Fruit fly (Drosophila melanogaster) whole organism, prepupa: ENCODE data around the gene heph.

Source experiments
- Blimp-1 ChIP-seq: fragments of 200-800 bp; sonication (Bioruptor generic); optimal IDR thresholded peaks from 3 replicates; lab custom pipeline; 2017; ENCODE audit warnings: missing biosample characterization, missing genetic modification characterization, mild to moderate bottlenecking, moderate library complexity, missing genetic modification reagents
- CG10669 ChIP-seq: fragments of 200-800 bp; sonication (Bioruptor generic); optimal IDR thresholded peaks from 3 replicates; lab custom pipeline; 2018; ENCODE audit warnings: missing biosample characterization, mild to moderate bottlenecking, missing genetic modification characterization, moderate library complexity
- CG11762 ChIP-seq: fragments of 200-800 bp; sonication (Bioruptor generic); optimal IDR thresholded peaks from 3 replicates; lab custom pipeline; 2016; ENCODE audit warnings: missing biosample characterization, missing genetic modification characterization; ENCODE audit not compliant: insufficient read depth
- CG15336 ChIP-seq: fragments of 200-800 bp; sonication (Bioruptor generic); IDR thresholded peaks from 2 replicates; pipeline ENCODE4 v1.3.6; 2022; ENCODE audit warnings: missing biosample characterization, missing genetic modification characterization
- CG3032 ChIP-seq: fragments of 200-800 bp; optimal IDR thresholded peaks from 2 replicates; lab custom pipeline; 2019; ENCODE audit warnings: missing biosample characterization, mild to moderate bottlenecking, missing genetic modification characterization, moderate library complexity
- CG31627 ChIP-seq: fragments of 200-800 bp; sonication (Bioruptor generic); optimal IDR thresholded peaks from 3 replicates; lab custom pipeline; 2016; ENCODE audit warnings: missing biosample characterization, missing genetic modification characterization
- CG32006 ChIP-seq: fragments of 200-800 bp; sonication (Bioruptor generic); optimal IDR thresholded peaks from 3 replicates; lab custom pipeline; 2017; ENCODE audit warnings: missing biosample characterization, mild to moderate bottlenecking, missing genetic modification characterization
- CG34406 ChIP-seq: fragments of 200-800 bp; sonication (Bioruptor generic); optimal IDR thresholded peaks from 3 replicates; lab custom pipeline; 2016; ENCODE audit warnings: missing biosample characterization, missing genetic modification characterization
- CG6276 ChIP-seq: fragments of 200-800 bp; sonication (Bioruptor generic); optimal IDR thresholded peaks from 2 replicates; lab custom pipeline; 2017; ENCODE audit warnings: missing biosample characterization, mild to moderate bottlenecking, missing genetic modification characterization
- CG6854 ChIP-seq: fragments of 200-800 bp; sonication (Bioruptor generic); optimal IDR thresholded peaks from 2 replicates; lab custom pipeline; 2017; ENCODE audit warnings: missing biosample characterization, mild to moderate bottlenecking, missing genetic modification characterization
- CG7368 ChIP-seq: fragments of 200-800 bp; sonication (Bioruptor generic); optimal IDR thresholded peaks from 3 replicates; lab custom pipeline; 2016; ENCODE audit warnings: missing biosample characterization, missing genetic modification characterization
- CG8632 ChIP-seq: fragments of 200-800 bp; sonication (Bioruptor generic); optimal IDR thresholded peaks from 3 replicates; lab custom pipeline; 2016; ENCODE audit warnings: missing biosample characterization, missing genetic modification characterization
- Eip78C ChIP-seq: fragments of 200-800 bp; sonication (Bioruptor generic); peaks from one replicate; lab custom pipeline; 2016; ENCODE audit warnings: missing biosample characterization, missing genetic modification characterization
- Ets21C ChIP-seq: fragments of 200-800 bp; sonication (Bioruptor generic); optimal IDR thresholded peaks from 3 replicates; lab custom pipeline; 2016; ENCODE audit warnings: missing biosample characterization, missing genetic modification characterization
- Gug ChIP-seq: fragments of 200-800 bp; sonication (Bioruptor generic); IDR thresholded peaks from 2 replicates; pipeline ENCODE4 v1.3.6; 2022; ENCODE audit warnings: missing biosample characterization, missing genetic modification characterization
- Hr39 ChIP-seq: fragments of 200-800 bp; sonication (Bioruptor generic); optimal IDR thresholded peaks from 2 replicates; lab custom pipeline; 2016; ENCODE audit warnings: missing biosample characterization, missing genetic modification characterization
- Hr4 ChIP-seq: fragments of 200-800 bp; sonication (Bioruptor generic); optimal IDR thresholded peaks from 3 replicates; lab custom pipeline; 2016; ENCODE audit warnings: missing biosample characterization, missing genetic modification characterization
- Lpt ChIP-seq: fragments of 200-800 bp; sonication (Bioruptor generic); optimal IDR thresholded peaks from 3 replicates; lab custom pipeline; 2016; ENCODE audit warnings: missing biosample characterization, missing genetic modification characterization
- Met ChIP-seq: fragments of 200-800 bp; sonication (Bioruptor generic); optimal IDR thresholded peaks from 3 replicates; lab custom pipeline; 2016; ENCODE audit warnings: missing biosample characterization, missing genetic modification characterization
- Smox ChIP-seq: fragments of 200-800 bp; sonication (Bioruptor generic); optimal IDR thresholded peaks from 3 replicates; lab custom pipeline; 2016; ENCODE audit warnings: missing biosample characterization, missing genetic modification characterization
- Sox102F ChIP-seq: fragments of 200-800 bp; sonication (Bioruptor generic); optimal IDR thresholded peaks from 2 replicates; lab custom pipeline; 2016; ENCODE audit warnings: missing biosample characterization, mild to moderate bottlenecking, missing genetic modification characterization
- achi ChIP-seq: fragments of 200-800 bp; sonication (Bioruptor generic); optimal IDR thresholded peaks from 3 replicates; lab custom pipeline; 2016; ENCODE audit warnings: missing biosample characterization, missing genetic modification characterization
- acj6 ChIP-seq: fragments of 200-800 bp; sonication (Bioruptor generic); optimal IDR thresholded peaks from 3 replicates; lab custom pipeline; 2016; ENCODE audit warnings: missing biosample characterization, missing genetic modification characterization
- cyc ChIP-seq: fragments of 200-800 bp; sonication (Bioruptor generic); optimal IDR thresholded peaks from 3 replicates; lab custom pipeline; 2016; ENCODE audit warnings: missing biosample characterization, missing genetic modification characterization
- dac ChIP-seq: fragments of 200-800 bp; sonication (Bioruptor generic); optimal IDR thresholded peaks from 2 replicates; lab custom pipeline; 2017; ENCODE audit warnings: missing biosample characterization, mild to moderate bottlenecking, missing genetic modification characterization
- dsx ChIP-seq: fragments of 200-800 bp; optimal IDR thresholded peaks from 3 replicates; lab custom pipeline; 2019; ENCODE audit warnings: missing biosample characterization, mild to moderate bottlenecking, missing genetic modification characterization, moderate library complexity; ENCODE audit not compliant: poor library complexity, severe bottlenecking
- esn ChIP-seq: fragments of 200-800 bp; sonication (Bioruptor generic); optimal IDR thresholded peaks from 2 replicates; lab custom pipeline; 2016; ENCODE audit warnings: missing biosample characterization, mild to moderate bottlenecking, missing genetic modification characterization, moderate library complexity
- fd85E ChIP-seq: fragments of 200-800 bp; sonication (Bioruptor generic); optimal IDR thresholded peaks from 3 replicates; lab custom pipeline; 2016; ENCODE audit warnings: missing biosample characterization, missing genetic modification characterization
- lz ChIP-seq: fragments of 200-800 bp; sonication (Bioruptor generic); optimal IDR thresholded peaks from 3 replicates; lab custom pipeline; 2016; ENCODE audit warnings: missing biosample characterization, missing genetic modification characterization
- salr ChIP-seq, 2 experiments: fragments of 200-800 bp; sonication (Bioruptor generic); optimal IDR thresholded peaks; 3 replicates each; lab custom pipeline; 2016 to 2018; ENCODE audit warnings: missing biosample characterization in 2 of 2, missing genetic modification characterization in 2 of 2, mild to moderate bottlenecking in 1 of 2
- spab ChIP-seq: fragments of 200-800 bp; sonication (Bioruptor generic); optimal IDR thresholded peaks from 2 replicates; lab custom pipeline; 2017; ENCODE audit warnings: missing biosample characterization, mild to moderate bottlenecking, missing genetic modification characterization, missing genetic modification reagents
- ss ChIP-seq, 2 experiments: fragments of 200-800 bp; sonication (Bioruptor generic); optimal IDR thresholded peaks; 2 replicates in 1 of 2; 3 replicates in 1 of 2; lab custom pipeline; 2017 to 2018; ENCODE audit warnings: mild to moderate bottlenecking in 2 of 2, missing biosample characterization in 2 of 2, missing genetic modification characterization in 2 of 2, moderate library complexity in 1 of 2
- svp ChIP-seq: fragments of 200-800 bp; sonication (Bioruptor generic); peaks from one replicate; lab custom pipeline; 2016; ENCODE audit warnings: missing biosample characterization, missing genetic modification characterization
- topi ChIP-seq: fragments of 200-800 bp; sonication (Bioruptor generic); optimal IDR thresholded peaks from 3 replicates; lab custom pipeline; 2016; ENCODE audit warnings: missing biosample characterization, missing genetic modification characterization
- vri ChIP-seq: fragments of 200-800 bp; sonication (Bioruptor generic); optimal IDR thresholded peaks from 3 replicates; lab custom pipeline; 2016; ENCODE audit warnings: missing biosample characterization, mild to moderate bottlenecking, missing genetic modification characterization

The heph gene

DNA sequence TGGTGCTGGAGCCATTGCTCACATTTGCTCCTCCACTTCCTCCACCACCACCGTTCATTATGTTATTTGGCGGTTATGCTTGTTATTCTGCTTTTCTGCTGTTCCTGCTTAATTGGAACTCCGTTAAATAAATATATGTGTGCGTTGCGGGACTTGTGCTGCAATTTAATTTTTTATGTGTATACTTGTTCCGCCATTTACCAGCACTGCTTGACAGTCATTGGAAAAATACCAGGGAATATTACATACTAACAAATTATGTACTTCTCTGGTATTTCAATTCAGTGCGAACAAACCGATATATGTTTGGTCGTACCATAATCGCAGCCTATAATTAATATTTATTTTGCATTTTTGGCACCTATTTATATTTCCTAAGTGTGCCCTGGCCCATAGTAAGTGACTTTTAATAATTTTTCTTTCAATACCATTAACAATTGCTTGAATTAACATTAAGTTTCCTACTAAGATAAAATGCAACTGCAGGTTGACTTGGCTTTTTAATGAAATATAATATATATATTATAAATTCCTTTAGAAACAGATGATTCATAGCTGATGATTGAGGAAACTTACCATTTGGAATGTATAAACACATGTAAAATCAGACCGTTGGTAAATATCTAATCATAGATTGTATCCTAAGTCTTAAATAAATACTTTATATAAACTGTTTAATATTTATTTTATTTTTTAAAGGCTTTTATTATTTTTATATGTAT, 36.6 kb upstream of the heph start, which contains the start of the genes krz and mod (continued):
- no peak for TF ChIP-seq salr (GFP tag; optimal IDR thresholded peaks at IDR 0.05; lab: Kevin White, UChicago)
- TF ChIP-seq esn (GFP tag; lab: Kevin White, UChicago), result peak; percentile 29
- TF ChIP-seq Lpt, result no peak
- no peak for TF ChIP-seq CG8632 (GFP tag; lab: Kevin White, UChicago)
- TF ChIP-seq svp (GFP tag; lab: Kevin White, UChicago), result no peak
- no peak for TF ChIP-seq Eip78C (GFP tag; lab: Kevin White, UChicago)
- no peak for TF ChIP-seq ss (GFP tag; optimal IDR thresholded peaks at IDR 0.05; lab: Kevin White, UChicago)
- no peak for TF ChIP-seq Smox (GFP tag; lab: Kevin White, UChicago)
- TF ChIP-seq CG10669 (GFP tag; lab: Kevin White, UChicago), result no peak
- 0 out of 2 replicates have a peak, but pooled peaks have one; percentile 26 for TF ChIP-seq CG15336 (GFP tag; lab: Robert Waterston, UW)
- TF ChIP-seq fd85E (GFP tag; lab: Kevin White, UChicago), result no peak
- no peak for TF ChIP-seq CG32006
- TF ChIP-seq CG31627 (GFP tag; lab: Kevin White, UChicago), result peak; percentile 48
- TF ChIP-seq dsx, result no peak
- peak; percentile 44 for TF ChIP-seq topi (GFP tag; lab: Kevin White, UChicago)
- no peak for TF ChIP-seq acj6 (GFP tag; lab: Kevin White, UChicago)
- peak; percentile 42 for TF ChIP-seq Hr4 (GFP tag; lab: Kevin White, UChicago)
- TF ChIP-seq vri (GFP tag; lab: Kevin White, UChicago), result no peak
- no peak for TF ChIP-seq Gug (GFP tag; lab: Robert Waterston, UW)
- TF ChIP-seq Blimp-1 (GFP tag; lab: Kevin White, UChicago), result no peak
- TF ChIP-seq spab (GFP tag; lab: Kevin White, UChicago), result no peak
- TF ChIP-seq Sox102F (GFP tag; lab: Kevin White, UChicago), result no peak

DNA sequence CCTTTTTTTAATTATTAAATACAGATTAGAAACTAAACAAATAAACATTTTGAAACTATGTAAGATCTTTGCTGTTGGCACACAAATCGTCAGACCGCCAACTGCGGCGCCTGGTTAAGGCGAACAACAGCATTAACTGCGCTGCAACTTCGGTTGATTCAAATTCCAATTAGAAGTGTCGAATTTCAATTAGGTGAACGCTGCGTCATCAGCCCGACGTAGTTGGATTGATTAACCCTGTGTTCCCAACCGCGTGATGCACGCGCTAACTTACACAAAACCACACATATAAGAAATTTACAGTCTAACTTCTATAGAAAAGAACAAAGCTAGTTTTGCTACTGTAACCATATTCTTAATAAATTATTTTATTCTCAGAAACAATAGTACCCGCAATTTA, 35.4 kb upstream of the heph start:
- TF ChIP-seq CG6854 (GFP tag; lab: Kevin White, UChicago), result no peak
- TF ChIP-seq Met, result no peak

DNA sequence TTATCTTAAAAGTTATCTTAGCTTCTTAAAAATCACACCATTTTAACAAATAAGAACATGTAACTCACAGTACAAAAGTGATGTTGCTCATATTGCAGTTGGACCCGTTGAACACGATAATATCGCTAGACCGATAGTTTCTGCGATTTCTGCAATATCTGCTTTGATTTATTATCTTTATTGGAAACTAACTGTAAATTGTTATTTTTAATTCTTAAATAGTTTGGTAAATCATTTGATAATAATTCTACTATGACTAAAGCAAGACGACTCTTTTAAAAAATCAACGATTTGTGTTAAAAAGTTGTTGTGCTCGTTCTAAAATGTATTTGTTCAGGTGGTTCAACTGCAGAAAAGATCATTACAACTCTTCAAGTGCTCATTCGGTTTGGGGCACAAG, 31.3 kb upstream of the heph start:
- no peak for TF ChIP-seq CG6276
- TF ChIP-seq CG7368 (GFP tag; lab: Kevin White, UChicago), result no peak
- no peak for TF ChIP-seq CG34406
- TF ChIP-seq esn (GFP tag; lab: Kevin White, UChicago), result no peak
- TF ChIP-seq Gug (GFP tag; lab: Robert Waterston, UW), result no peak
- no peak for TF ChIP-seq achi (GFP tag; lab: Kevin White, UChicago)
- no peak for TF ChIP-seq CG10669 (GFP tag; lab: Kevin White, UChicago)
- TF ChIP-seq svp (GFP tag; lab: Kevin White, UChicago), result no peak
- TF ChIP-seq spab (GFP tag; lab: Kevin White, UChicago), result no peak

DNA sequence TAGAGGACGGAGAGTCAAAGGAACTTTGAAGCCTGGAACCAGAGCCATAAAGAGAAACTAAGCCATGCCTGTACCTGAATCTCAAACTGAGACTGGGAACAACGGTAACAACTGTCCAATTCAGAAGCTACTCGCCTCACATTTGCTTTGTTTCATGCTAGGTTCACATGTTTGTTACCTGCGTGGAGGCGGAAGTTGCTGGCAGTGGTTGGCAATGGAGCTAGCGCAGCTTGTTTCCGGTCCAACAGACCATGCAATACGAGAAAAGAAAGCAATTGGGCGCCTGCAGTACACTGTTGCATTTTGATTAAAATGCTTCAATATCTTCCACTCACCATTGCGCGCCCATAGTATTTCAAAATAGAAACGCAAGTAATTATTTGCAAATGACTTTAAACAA, 28.5 kb upstream of the heph start:
- no peak for TF ChIP-seq Hr39 (GFP tag; lab: Kevin White, UChicago)
- TF ChIP-seq cyc (GFP tag; lab: Kevin White, UChicago), result no peak
- no peak for TF ChIP-seq CG32006
- TF ChIP-seq Ets21C, result no peak
- TF ChIP-seq dac (GFP tag; lab: Kevin White, UChicago), result no peak
- no peak for TF ChIP-seq CG3032 (tag; lab: Kevin White, UChicago)
- no peak for TF ChIP-seq spab (GFP tag; lab: Kevin White, UChicago)
- TF ChIP-seq Lpt, result no peak
- no peak for TF ChIP-seq Eip78C (GFP tag; lab: Kevin White, UChicago)
- no peak for TF ChIP-seq CG11762
- no peak for TF ChIP-seq lz (GFP tag; lab: Kevin White, UChicago)
- TF ChIP-seq CG6854 (GFP tag; lab: Kevin White, UChicago), result no peak
- TF ChIP-seq, all 60 proteins: peak for 0
